Worm (Caenorhabditis elegans) whole organism, L4/young adult: ENCODE results near the gene ctsa-4.2.

Experiments used
- W03F9.2 ChIP-seq: fragments of 150-350 bp; optimal IDR thresholded peaks from 2 replicates; lab custom pipeline; 2014; ENCODE audit warnings: missing biosample characterization, missing genetic modification characterization
- him-1 ChIP-seq: sonication (generic microtip); optimal IDR thresholded peaks from 2 replicates; lab custom pipeline; 2016; ENCODE audit warnings: missing genotype, missing genetic modification reagents, missing genetic modification characterization, missing compliant biosample characterization

- peak; percentile 14 for TF ChIP-seq him-1 (tag; lab: Kevin White, UChicago)
- TF ChIP-seq W03F9.2 (tag; lab: Kevin White, UChicago), result no peak
These were observed 43.5 kb downstream of the ctsa-4.2 start for ce11 chrIII:6655830-6656229.
